Fruit fly (Drosophila melanogaster) whole organism, embryonic: ENCODE results near the gene wg.

Source experiments
- Abd-B ChIP-seq: fragments of 200-800 bp; sonication (Bioruptor generic); optimal IDR thresholded peaks from 2 replicates; lab custom pipeline; 2018; ENCODE audit warnings: missing biosample characterization, mild to moderate bottlenecking, missing genetic modification characterization, moderate library complexity
- Blimp-1 ChIP-seq: fragments of 200-800 bp; sonication (Bioruptor generic); optimal IDR thresholded peaks from 3 replicates; lab custom pipeline; 2018; ENCODE audit warnings: missing biosample characterization, missing genetic modification characterization, mild to moderate bottlenecking, moderate library complexity, missing genetic modification reagents
- BtbVII ChIP-seq: fragments of 200-800 bp; sonication (Bioruptor generic); optimal IDR thresholded peaks from 3 replicates; lab custom pipeline; 2017; ENCODE audit warnings: missing biosample characterization, mild to moderate bottlenecking, missing genetic modification characterization
- CG11093 ChIP-seq: fragments of 200-800 bp; sonication (Bioruptor generic); IDR thresholded peaks from 3 replicates; pipeline ENCODE4 v1.3.6; 2022; ENCODE audit warnings: missing biosample characterization, missing genetic modification characterization
- CG11696 ChIP-seq: fragments of 200-800 bp; sonication (Bioruptor generic); IDR thresholded peaks from 2 replicates; pipeline ENCODE4 v1.3.6; 2022; ENCODE audit warnings: missing biosample characterization, missing genetic modification characterization
- CG11723 ChIP-seq: fragments of 200-800 bp; sonication (Bioruptor generic); optimal IDR thresholded peaks from 2 replicates; lab custom pipeline; 2017; ENCODE audit warnings: missing biosample characterization, mild to moderate bottlenecking, missing genetic modification characterization
- CG13296 ChIP-seq: fragments of 200-800 bp; sonication (Bioruptor generic); optimal IDR thresholded peaks from 3 replicates; lab custom pipeline; 2018; ENCODE audit warnings: missing biosample characterization, mild to moderate bottlenecking, missing genetic modification characterization
- CG14441 ChIP-seq: fragments of 200-800 bp; sonication (Bioruptor generic); IDR thresholded peaks from 2 replicates; pipeline ENCODE4 v1.3.6; 2022; ENCODE audit warnings: missing biosample characterization, missing genetic modification characterization
- CG17568 ChIP-seq: fragments of 200-800 bp; sonication (Bioruptor generic); optimal IDR thresholded peaks from 2 replicates; lab custom pipeline; 2018; ENCODE audit warnings: missing biosample characterization, mild to moderate bottlenecking, missing genetic modification characterization, moderate library complexity
- CG17829 ChIP-seq: fragments of 200-800 bp; optimal IDR thresholded peaks from 2 replicates; lab custom pipeline; 2019; ENCODE audit warnings: missing biosample characterization, mild to moderate bottlenecking, missing genetic modification characterization, moderate library complexity
- CG18476 ChIP-seq: fragments of 200-800 bp; sonication (Bioruptor generic); optimal IDR thresholded peaks from 2 replicates; lab custom pipeline; 2016; ENCODE audit warnings: missing biosample characterization, mild to moderate bottlenecking, missing genetic modification characterization
- CG31388 ChIP-seq: fragments of 200-800 bp; sonication (Bioruptor generic); optimal IDR thresholded peaks from 2 replicates; lab custom pipeline; 2016; ENCODE audit warnings: missing biosample characterization, missing genetic modification characterization
- CG33557 ChIP-seq: fragments of 200-800 bp; sonication (Bioruptor generic); optimal IDR thresholded peaks from 2 replicates; lab custom pipeline; 2019; ENCODE audit warnings: missing biosample characterization, mild to moderate bottlenecking, missing genetic modification characterization, moderate library complexity
- CG34224 ChIP-seq: fragments of 200-800 bp; sonication (Bioruptor generic); IDR thresholded peaks from 3 replicates; pipeline ENCODE4 v1.3.6; 2022; ENCODE audit warnings: missing biosample characterization, missing genetic modification characterization; ENCODE audit not compliant: partially characterized antibody
- CG3726 ChIP-seq: fragments of 200-800 bp; sonication (Bioruptor generic); IDR thresholded peaks from 3 replicates; pipeline ENCODE4, ENCODE4 v1.3.6; 2022; ENCODE audit warnings: missing biosample characterization, missing genetic modification characterization
- CG6272 ChIP-seq: fragments of 200-800 bp; sonication (Bioruptor generic); IDR thresholded peaks from 2 replicates; pipeline ENCODE4 v1.3.6; 2022; ENCODE audit warnings: missing biosample characterization, missing genetic modification characterization
- CG9817 ChIP-seq: fragments of 200-800 bp; sonication (Bioruptor generic); optimal IDR thresholded peaks from 2 replicates; lab custom pipeline; 2018; ENCODE audit warnings: missing biosample characterization, mild to moderate bottlenecking, missing genetic modification characterization, moderate library complexity
- CoRest ChIP-seq: fragments of 200-800 bp; sonication (Bioruptor generic); optimal IDR thresholded peaks from 3 replicates; lab custom pipeline; 2018; ENCODE audit warnings: missing biosample characterization, mild to moderate bottlenecking, missing genetic modification characterization, moderate library complexity
- D19A ChIP-seq: fragments of 200-800 bp; optimal IDR thresholded peaks from 3 replicates; lab custom pipeline; 2019; ENCODE audit warnings: missing biosample characterization, mild to moderate bottlenecking, missing genetic modification characterization, moderate library complexity
- Dip2 ChIP-seq: fragments of 200-800 bp; sonication (Bioruptor generic); IDR thresholded peaks from 2 replicates; pipeline ENCODE4 v1.3.6; 2022; ENCODE audit warnings: missing biosample characterization, missing genetic modification characterization
- Dref ChIP-seq: fragments of 200-800 bp; sonication (Bioruptor generic); IDR thresholded peaks from 2 replicates; pipeline ENCODE4 v1.3.6; 2022; ENCODE audit warnings: missing biosample characterization, missing genetic modification characterization
- Eip74EF ChIP-seq, 2 experiments: fragments of 200-800 bp in 1 of 2; fragments of >200 bp in 1 of 2; sonication (Bioruptor generic) in 1 of 2; optimal IDR thresholded peaks; 2 replicates each; lab custom pipeline; 2017 to 2019; ENCODE audit warnings: missing biosample characterization in 2 of 2, missing genetic modification characterization in 2 of 2, mild to moderate bottlenecking in 1 of 2, moderate library complexity in 1 of 2
- Elba2 ChIP-seq: fragments of 200-800 bp; sonication (Bioruptor generic); optimal IDR thresholded peaks from 3 replicates; lab custom pipeline; 2016; ENCODE audit warnings: missing biosample characterization, missing genetic modification characterization
- HmgZ ChIP-seq: fragments of 200-800 bp; sonication (Bioruptor generic); optimal IDR thresholded peaks from 2 replicates; lab custom pipeline; 2018; ENCODE audit warnings: missing biosample characterization, mild to moderate bottlenecking, missing genetic modification characterization
- Hr51 ChIP-seq, 2 experiments: fragments of 200-800 bp; sonication (Bioruptor generic); optimal IDR thresholded peaks; 2 replicates in 1 of 2; 3 replicates in 1 of 2; lab custom pipeline; 2016 to 2018; ENCODE audit warnings: missing biosample characterization in 2 of 2, missing genetic modification characterization in 2 of 2, mild to moderate bottlenecking in 1 of 2, moderate library complexity in 1 of 2
- Nf-YC ChIP-seq: fragments of 200-800 bp; optimal IDR thresholded peaks from 3 replicates; lab custom pipeline; 2019; ENCODE audit warnings: missing biosample characterization, mild to moderate bottlenecking, missing genetic modification characterization, moderate library complexity
- Rx ChIP-seq: fragments of 200-800 bp; sonication (Bioruptor generic); IDR thresholded peaks from 2 replicates; pipeline ENCODE4 v1.3.6; 2022; ENCODE audit warnings: missing biosample characterization, missing genetic modification characterization
- Stat92E ChIP-seq, 3 experiments: fragments of >200 bp in 2 of 3; fragments of 200-800 bp in 1 of 3; sonication (Bioruptor generic) in 1 of 3; optimal IDR thresholded peaks; 2 replicates each; lab custom pipeline; 2017 to 2019; ENCODE audit warnings: missing biosample characterization in 3 of 3, missing genetic modification characterization in 3 of 3, mild to moderate bottlenecking in 1 of 3, moderate library complexity in 1 of 3
- Tbp ChIP-seq: fragments of >200 bp; optimal IDR thresholded peaks from 2 replicates; lab custom pipeline; 2018; ENCODE audit warnings: missing biosample characterization, missing genetic modification characterization
- cas ChIP-seq: fragments of 200-800 bp; sonication (Bioruptor generic); IDR thresholded peaks from 2 replicates; pipeline ENCODE4 v1.3.6; 2022; ENCODE audit warnings: missing biosample characterization, missing genetic modification characterization
- ci ChIP-seq: fragments of 200-800 bp; sonication (Bioruptor generic); IDR thresholded peaks from 3 replicates; pipeline ENCODE4 v1.3.6; 2022; ENCODE audit warnings: missing biosample characterization, missing genetic modification characterization
- dmrt11E ChIP-seq: fragments of 200-800 bp; sonication (Bioruptor generic); optimal IDR thresholded peaks from 3 replicates; lab custom pipeline; 2018; ENCODE audit warnings: missing biosample characterization, mild to moderate bottlenecking, missing genetic modification characterization, moderate library complexity
- dpn ChIP-seq, 2 experiments: fragments of 200-800 bp; sonication (Bioruptor generic); optimal IDR thresholded peaks; 3 replicates each; lab custom pipeline; 2016; ENCODE audit warnings: missing biosample characterization in 2 of 2, missing genetic modification characterization in 2 of 2
- dysf ChIP-seq: fragments of 200-800 bp; sonication (Bioruptor generic); IDR thresholded peaks from 3 replicates; pipeline ENCODE4 v1.3.6; 2022; ENCODE audit warnings: missing biosample characterization, missing genetic modification characterization
- eve ChIP-seq, 2 experiments: fragments of >200 bp; optimal IDR thresholded peaks; 2 replicates each; lab custom pipeline; 2017; ENCODE audit warnings: missing biosample characterization in 2 of 2, missing genetic modification characterization in 2 of 2
- eyg ChIP-seq: fragments of 200-800 bp; sonication (Bioruptor generic); optimal IDR thresholded peaks from 3 replicates; lab custom pipeline; 2016; ENCODE audit warnings: missing biosample characterization, missing genetic modification characterization
- gem ChIP-seq: fragments of 200-800 bp; sonication (Bioruptor generic); optimal IDR thresholded peaks from 2 replicates; lab custom pipeline; 2019; ENCODE audit warnings: missing biosample characterization, mild to moderate bottlenecking, missing genetic modification characterization, moderate library complexity
- grau ChIP-seq: fragments of 200-800 bp; optimal IDR thresholded peaks from 3 replicates; lab custom pipeline; 2019; ENCODE audit warnings: missing biosample characterization, mild to moderate bottlenecking, missing genetic modification characterization, moderate library complexity
- gsb-n ChIP-seq: fragments of 200-800 bp; sonication (Bioruptor generic); optimal IDR thresholded peaks from 3 replicates; lab custom pipeline; 2018; ENCODE audit warnings: missing biosample characterization, mild to moderate bottlenecking, missing genetic modification characterization
- hkb ChIP-seq, 2 experiments: fragments of 200-800 bp in 1 of 2; fragments of >200 bp in 1 of 2; sonication (Bioruptor generic) in 1 of 2; IDR thresholded peaks in 1 of 2; optimal IDR thresholded peaks in 1 of 2; 2 replicates each; pipeline versions ENCODE4 v1.3.6 to Lab custom; 2017 to 2022; ENCODE audit warnings: missing biosample characterization in 1 of 2, missing genetic modification characterization in 1 of 2
- kni ChIP-seq: fragments of 200-800 bp; sonication (Bioruptor generic); optimal IDR thresholded peaks from 3 replicates; lab custom pipeline; 2017; ENCODE audit warnings: mild to moderate bottlenecking, missing biosample characterization, missing genetic modification reagents, missing genetic modification characterization
- phol ChIP-seq: fragments of 200-800 bp; sonication (Bioruptor generic); optimal IDR thresholded peaks from 3 replicates; lab custom pipeline; 2018; ENCODE audit warnings: missing biosample characterization, mild to moderate bottlenecking, missing genetic modification characterization, moderate library complexity
- prd ChIP-seq, 3 experiments: fragments of >200 bp in 2 of 3; fragments of 200-800 bp in 1 of 3; sonication (Bioruptor generic) in 1 of 3; optimal IDR thresholded peaks in 2 of 3; IDR thresholded peaks in 1 of 3; 2 replicates in 2 of 3; 3 replicates in 1 of 3; pipeline versions ENCODE4 v1.3.6 to Lab custom; 2017 to 2022; ENCODE audit warnings: missing biosample characterization in 1 of 3, missing genetic modification characterization in 1 of 3
- row ChIP-seq: fragments of 200-800 bp; sonication (Bioruptor generic); IDR thresholded peaks from 3 replicates; pipeline ENCODE4 v1.3.6; 2022; ENCODE audit warnings: missing biosample characterization, missing genetic modification characterization
- sd ChIP-seq: fragments of 200-800 bp; sonication (Bioruptor generic); optimal IDR thresholded peaks from 3 replicates; lab custom pipeline; 2018; ENCODE audit warnings: missing biosample characterization, mild to moderate bottlenecking, missing genetic modification characterization, moderate library complexity
- sqz ChIP-seq: fragments of 200-800 bp; sonication (Bioruptor generic); optimal IDR thresholded peaks from 3 replicates; lab custom pipeline; 2018; ENCODE audit warnings: missing biosample characterization, mild to moderate bottlenecking, missing genetic modification characterization
- ttk ChIP-seq: fragments of 200-800 bp; sonication (Bioruptor generic); IDR thresholded peaks from 2 replicates; pipeline ENCODE4 v2.1.2; 2022; ENCODE audit warnings: missing biosample characterization, missing genetic modification characterization

The wg gene

dm6 chr2L:7262580-7262979 is 44.4 kb upstream of the wg start:
- TF ChIP-seq ci (GFP tag; lab: Robert Waterston, UW), result 0 out of 3 replicates have a peak, but pooled peaks have one; percentile 41
- no peak for TF ChIP-seq CG17568 (GFP tag; lab: Kevin White, UChicago)
- peak; percentile 1 for TF ChIP-seq Abd-B (GFP tag; lab: Kevin White, UChicago)
- TF ChIP-seq hkb (optimal IDR thresholded peaks at IDR 0.05; lab: Kevin White, UChicago), result peak; percentile 82
- TF ChIP-seq hkb (GFP tag; IDR thresholded peaks at IDR 0.05; lab: Robert Waterston, UW), result no peak
- TF ChIP-seq CG18476 (GFP tag; lab: Kevin White, UChicago), result peak; percentile 88

dm6 chr2L:7264396-7264795 is 42.6 kb upstream of the wg start:
- TF ChIP-seq Nf-YC (tag; lab: Kevin White, UChicago) (no peak), HmgZ (tag; lab: Kevin White, UChicago) (no peak), BtbVII (GFP tag; lab: Kevin White, UChicago) (no peak), CG3726 (GFP tag; lab: Robert Waterston, UW) (no peak), CG11093 (GFP tag; lab: Robert Waterston, UW) (no peak), D19A (tag; lab: Kevin White, UChicago) (peak; percentile 21), CG14441 (GFP tag; lab: Robert Waterston, UW) (no peak), Dref (no peak), Elba2 (GFP tag; lab: Kevin White, UChicago) (no peak), sqz (GFP tag; lab: Kevin White, UChicago) (peak; percentile 22), grau (tag; lab: Kevin White, UChicago) (peak; percentile 20), dmrt11E (tag; lab: Kevin White, UChicago) (peak; percentile 23), CG11696 (no peak), dysf (GFP tag; lab: Robert Waterston, UW) (0 out of 3 replicates have a peak, but pooled peaks have one; percentile 31), CG17568 (GFP tag; lab: Kevin White, UChicago) (no peak), Hr51 (GFP tag; optimal IDR thresholded peaks at IDR 0.05; lab: Kevin White, UChicago) (peak in 1 of 2 experiments; percentile 36), prd (optimal IDR thresholded peaks at IDR 0.05; lab: Kevin White, UChicago) (no peak), prd (GFP tag; IDR thresholded peaks at IDR 0.05; lab: Robert Waterston, UW) (no peak), kni (GFP tag; lab: Kevin White, UChicago) (no peak), Blimp-1 (GFP tag; lab: Kevin White, UChicago) (peak; percentile 44), cas (GFP tag; lab: Robert Waterston, UW) (no peak), eyg (GFP tag; lab: Kevin White, UChicago) (no peak), gem (tag; lab: Kevin White, UChicago) (peak; percentile 59), CG33557 (GFP tag; lab: Kevin White, UChicago) (no peak), CoRest (tag; lab: Kevin White, UChicago) (no peak), Eip74EF (GFP tag; optimal IDR thresholded peaks at IDR 0.05; lab: Kevin White, UChicago) (no peak), sd (no peak), Dip2 (GFP tag; lab: Robert Waterston, UW) (no peak), ttk (GFP tag; lab: Robert Waterston, UW) (no peak), CG6272 (no peak), phol (peak; percentile 42), gsb-n (tag; lab: Kevin White, UChicago) (no peak), Stat92E (GFP tag; optimal IDR thresholded peaks at IDR 0.05; lab: Kevin White, UChicago) (no peak), CG17829 (no peak), eve (GFP tag; optimal IDR thresholded peaks at IDR 0.05; lab: Kevin White, UChicago) (peak in 1 of 2 experiments; percentile 22), Rx (GFP tag; lab: Robert Waterston, UW) (no peak), CG13296 (GFP tag; lab: Kevin White, UChicago) (no peak), CG9817 (tag; lab: Kevin White, UChicago) (no peak), dpn (GFP tag; optimal IDR thresholded peaks at IDR 0.05; lab: Kevin White, UChicago) (no peak), CG34224 (no peak), row (GFP tag; lab: Robert Waterston, UW) (peak; percentile 14; the same call in 1 of the 3 replicates), CG11723 (GFP tag; lab: Kevin White, UChicago) (no peak), CG31388 (GFP tag; lab: Kevin White, UChicago) (no peak), ci (GFP tag; lab: Robert Waterston, UW) (no peak), Tbp (no peak)
